Worm (Caenorhabditis elegans) whole organism, late embryonic: ENCODE measurements around the gene K02E11.10.

Source experiments
- ceh-30 ChIP-seq: fragments of 150-350 bp; optimal IDR thresholded peaks from 2 replicates; lab custom pipeline; 2014; ENCODE audit warnings: missing biosample characterization, missing genetic modification characterization
- dmd-4 ChIP-seq: sonication (generic microtip); optimal IDR thresholded peaks from 2 replicates; lab custom pipeline; 2016; ENCODE audit warnings: borderline replicate concordance, missing genetic modification characterization, missing compliant biosample characterization
- dve-1 ChIP-seq: sonication (generic microtip); optimal IDR thresholded peaks from 2 replicates; lab custom pipeline; 2017; ENCODE audit warnings: antibody characterized with exemption, mild to moderate bottlenecking, missing genetic modification characterization, missing compliant biosample characterization
- fkh-10 ChIP-seq: fragments of 150-350 bp; optimal IDR thresholded peaks from 2 replicates; lab custom pipeline; 2014; ENCODE audit warnings: missing biosample characterization, missing genetic modification reagents, missing genetic modification characterization
- nhr-11 ChIP-seq: fragments of 150-350 bp; optimal IDR thresholded peaks from 2 replicates; lab custom pipeline; 2014; ENCODE audit warnings: missing biosample characterization, missing genetic modification characterization
- tbx-2 ChIP-seq: sonication (generic microtip); optimal IDR thresholded peaks from 2 replicates; lab custom pipeline; 2016; ENCODE audit warnings: missing genetic modification characterization, missing compliant biosample characterization

- no peak for TF ChIP-seq nhr-11 (tag; lab: Kevin White, UChicago)
- no peak for TF ChIP-seq fkh-10 (GFP tag; lab: Kevin White, UChicago)
- no peak for TF ChIP-seq ceh-30 (tag; lab: Kevin White, UChicago)
- no peak for TF ChIP-seq dmd-4
- TF ChIP-seq tbx-2 (tag; lab: Kevin White, UChicago) = no peak
- no peak for TF ChIP-seq dve-1 (tag; lab: Kevin White, UChicago)
Observed at ce11 chrV:14260831-14261230, 19.9 kb upstream of the K02E11.10 start, which contains the start of gene F40G12.2.
